Fruit fly (Drosophila melanogaster) whole organism: Measurements from ENCODE around the gene CG6125.

ENCODE experiments used
- CG8478 ChIP-seq: fragments of >200 bp; optimal IDR thresholded peaks from 2 replicates; lab custom pipeline; 2018; ENCODE audit warnings: inconsistent platforms
- Dll ChIP-seq: fragments of >200 bp; optimal IDR thresholded peaks from 2 replicates; lab custom pipeline; 2017
- EcR ChIP-seq, 2 experiments: fragments of >200 bp; optimal IDR thresholded peaks; 2 replicates each; lab custom pipeline; 2017; ENCODE audit warnings: missing biosample characterization in 2 of 2, missing genetic modification characterization in 2 of 2, missing genetic modification reagents in 2 of 2
- psq ChIP-seq: fragments of >200 bp; optimal IDR thresholded peaks from 2 replicates; lab custom pipeline; 2017
- usp ChIP-seq: fragments of >200 bp; optimal IDR thresholded peaks from 2 replicates; lab custom pipeline; 2017; ENCODE audit warnings: missing biosample characterization, missing genetic modification characterization, mixed read lengths

DNA sequence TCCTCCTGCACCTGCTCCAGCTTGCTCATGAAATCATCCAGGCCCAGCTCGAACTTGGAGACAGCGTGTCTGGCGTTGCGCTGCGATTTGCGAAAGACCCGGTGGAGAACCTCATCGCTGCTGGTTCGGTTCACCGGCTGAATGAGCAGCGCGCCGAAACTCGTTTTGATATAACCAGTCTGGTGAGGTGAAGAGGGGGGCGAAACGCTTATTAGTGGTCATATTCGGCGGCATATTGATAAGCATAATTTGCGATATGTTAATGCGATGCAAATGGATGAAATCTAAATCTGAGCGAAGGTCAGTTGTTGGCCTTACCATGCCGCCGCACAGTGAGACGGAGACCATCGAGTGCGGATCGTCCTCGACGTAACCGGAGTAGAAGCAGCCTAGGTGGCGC is 41.8 kb upstream of the CG6125 start:
- TF ChIP-seq EcR (GFP tag; optimal IDR thresholded peaks at IDR 0.05; lab: Kevin White, UChicago) (no peak), usp (GFP tag; lab: Kevin White, UChicago) (no peak), psq (lab: Kevin White, UChicago) (no peak), Dll (lab: Kevin White, UChicago) (peak; percentile 45), CG8478 (lab: Kevin White, UChicago) (no peak)
